Worm (Caenorhabditis elegans): Measurements from ENCODE around the gene C12D8.20.

DNA sequence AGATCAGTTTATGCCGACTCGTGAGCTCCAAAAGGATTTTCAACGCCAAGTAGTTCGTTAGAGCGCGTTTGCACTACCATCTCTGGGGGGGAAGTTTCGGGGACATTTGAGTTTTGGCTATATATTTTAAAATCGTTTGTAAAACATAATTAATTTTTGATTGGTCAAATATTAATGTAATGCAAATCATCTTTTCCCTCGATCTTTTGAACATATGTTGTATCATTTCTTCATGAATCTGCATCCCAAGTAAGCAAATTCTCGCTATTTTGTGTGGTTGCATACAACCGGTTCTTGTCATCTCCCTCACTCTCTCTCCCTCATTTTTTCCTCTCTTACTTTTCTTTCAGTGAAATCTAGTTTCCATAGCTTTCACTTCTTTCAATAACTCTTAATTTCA is 43.9 kb upstream of the C12D8.20 start:
- TF ChIP-seq unc-130 (GFP tag; optimal IDR thresholded peaks at IDR 0.05) (peak; percentile 17), Y48G9A.11 (GFP tag; IDR thresholded peaks at IDR 0.05) (no peak), unc-39 (tag; optimal IDR thresholded peaks at IDR 0.05) (no peak), lir-3 (tag; optimal IDR thresholded peaks at IDR 0.05) (no peak), egl-43 (GFP tag; IDR thresholded peaks at IDR 0.05) (0 out of 2 replicates have a peak, but pooled peaks have one; percentile 25), nhr-77 (tag; optimal IDR thresholded peaks at IDR 0.05) (no peak), snpc-4 (tag; optimal IDR thresholded peaks at IDR 0.05) (no peak), ceh-82 (tag; optimal IDR thresholded peaks at IDR 0.05) (no peak), pha-4 (GFP tag; IDR thresholded peaks at IDR 0.05) (no peak), pha-4 (tag; optimal IDR thresholded peaks at IDR 0.05) (no peak), hif-1 (tag; optimal IDR thresholded peaks at IDR 0.05) (peak in 1 of 2 experiments; percentile 72)
